Fruit fly (Drosophila melanogaster) whole organism: ENCODE results near the gene mtsh.

ENCODE experiments used
- Dll ChIP-seq: fragments of >200 bp; optimal IDR thresholded peaks from 2 replicates; lab custom pipeline; 2017
- EcR ChIP-seq, 2 experiments: fragments of >200 bp; optimal IDR thresholded peaks; 2 replicates each; lab custom pipeline; 2017; ENCODE audit warnings: missing biosample characterization in 2 of 2, missing genetic modification characterization in 2 of 2, missing genetic modification reagents in 2 of 2
- pan ChIP-seq: fragments of >200 bp; optimal IDR thresholded peaks from 2 replicates; lab custom pipeline; 2017
- psq ChIP-seq: fragments of >200 bp; optimal IDR thresholded peaks from 2 replicates; lab custom pipeline; 2017

- TF ChIP-seq EcR (GFP tag; optimal IDR thresholded peaks at IDR 0.05; lab: Kevin White, UChicago): no peak
- TF ChIP-seq Dll (lab: Kevin White, UChicago): no peak
- no peak for TF ChIP-seq psq (lab: Kevin White, UChicago)
- no peak for TF ChIP-seq pan (lab: Kevin White, UChicago)
Observed at dm6 chr2L:8289352-8290091, 30.2 kb downstream of the mtsh start.
